Fruit fly (Drosophila melanogaster) whole organism, embryonic: ENCODE data around the gene Cyp9f2.

Experiments
- Bdp1 ChIP-seq: fragments of 200-800 bp; sonication (Bioruptor generic); optimal IDR thresholded peaks from 3 replicates; lab custom pipeline; 2016; ENCODE audit warnings: missing biosample characterization, missing genetic modification characterization
- Bgb ChIP-seq: fragments of 200-800 bp; sonication (Bioruptor generic); IDR thresholded peaks from 2 replicates; pipeline ENCODE4 v1.3.6; 2022; ENCODE audit warnings: missing biosample characterization, missing genetic modification characterization; ENCODE audit not compliant: partially characterized antibody
- CG11398 ChIP-seq: fragments of 200-800 bp; sonication (Bioruptor generic); optimal IDR thresholded peaks from 2 replicates; lab custom pipeline; 2016; ENCODE audit warnings: missing biosample characterization, missing genetic modification characterization
- CG11560 ChIP-seq: fragments of 200-800 bp; sonication (Bioruptor generic); IDR thresholded peaks from 3 replicates; pipeline ENCODE4 v1.3.6; 2022; ENCODE audit warnings: missing biosample characterization, missing genetic modification characterization
- CG13287 ChIP-seq: fragments of 200-800 bp; sonication (Bioruptor generic); IDR thresholded peaks from 2 replicates; pipeline ENCODE4 v1.3.6; 2022; ENCODE audit warnings: missing biosample characterization, missing genetic modification characterization; ENCODE audit not compliant: partially characterized antibody
- CG1603 ChIP-seq: fragments of 200-800 bp; sonication (Bioruptor generic); optimal IDR thresholded peaks from 2 replicates; lab custom pipeline; 2019; ENCODE audit warnings: missing biosample characterization, mild to moderate bottlenecking, missing genetic modification characterization, moderate library complexity
- CG16813 ChIP-seq: fragments of 200-800 bp; sonication (Bioruptor generic); IDR thresholded peaks from 3 replicates; pipeline ENCODE4 v1.3.6; 2022; ENCODE audit warnings: missing biosample characterization, missing genetic modification characterization; ENCODE audit not compliant: partially characterized antibody
- CG16863 ChIP-seq: fragments of 200-800 bp; sonication (Bioruptor generic); optimal IDR thresholded peaks from 3 replicates; lab custom pipeline; 2016; ENCODE audit warnings: missing biosample characterization, missing genetic modification characterization
- CG17186 ChIP-seq: fragments of 200-800 bp; sonication (Bioruptor generic); optimal IDR thresholded peaks from 3 replicates; lab custom pipeline; 2017; ENCODE audit warnings: missing biosample characterization, missing genetic modification reagents, missing genetic modification characterization
- CG1792 ChIP-seq: fragments of 200-800 bp; sonication (Bioruptor generic); optimal IDR thresholded peaks from 2 replicates; lab custom pipeline; 2016; ENCODE audit warnings: missing biosample characterization, missing genetic modification characterization
- CG18764 ChIP-seq: fragments of 200-800 bp; sonication (Bioruptor generic); optimal IDR thresholded peaks from 3 replicates; lab custom pipeline; 2016; ENCODE audit warnings: missing biosample characterization, missing genetic modification characterization
- CG2199 ChIP-seq: fragments of 200-800 bp; sonication (Bioruptor generic); IDR thresholded peaks from 3 replicates; pipeline ENCODE4 v1.3.6; 2022; ENCODE audit warnings: missing biosample characterization, missing genetic modification characterization
- CG30403 ChIP-seq: fragments of 200-800 bp; sonication (Bioruptor generic); optimal IDR thresholded peaks from 3 replicates; lab custom pipeline; 2016; ENCODE audit warnings: missing biosample characterization, missing genetic modification characterization
- CG33213 ChIP-seq: fragments of 200-800 bp; sonication (Bioruptor generic); optimal IDR thresholded peaks from 3 replicates; lab custom pipeline; 2016; ENCODE audit warnings: missing biosample characterization, missing genetic modification characterization
- CG6175 ChIP-seq: fragments of 200-800 bp; sonication (Bioruptor generic); IDR thresholded peaks from 3 replicates; pipeline ENCODE4 v1.3.6; 2022; ENCODE audit warnings: missing biosample characterization, missing genetic modification characterization
- CG6689 ChIP-seq: fragments of 200-800 bp; sonication (Bioruptor generic); IDR thresholded peaks from 2 replicates; pipeline ENCODE4 v1.3.6; 2022; ENCODE audit warnings: missing biosample characterization, missing genetic modification characterization
- CG6765 ChIP-seq: fragments of 200-800 bp; sonication (Bioruptor generic); optimal IDR thresholded peaks from 3 replicates; lab custom pipeline; 2017; ENCODE audit warnings: missing biosample characterization, mild to moderate bottlenecking, missing genetic modification characterization
- CG8281 ChIP-seq: fragments of 200-800 bp; sonication (Bioruptor generic); optimal IDR thresholded peaks from 2 replicates; lab custom pipeline; 2018; ENCODE audit warnings: missing biosample characterization, mild to moderate bottlenecking, missing genetic modification characterization, moderate library complexity
- CG8359 ChIP-seq: fragments of 200-800 bp; sonication (Bioruptor generic); optimal IDR thresholded peaks from 2 replicates; lab custom pipeline; 2017; ENCODE audit warnings: missing biosample characterization, mild to moderate bottlenecking, missing genetic modification characterization, borderline replicate concordance
- CTCF ChIP-seq: fragments of 200-800 bp; sonication (Bioruptor generic); optimal IDR thresholded peaks from 2 replicates; lab custom pipeline; 2017; ENCODE audit warnings: missing biosample characterization, mild to moderate bottlenecking, missing genetic modification characterization, moderate library complexity
- Drgx ChIP-seq: fragments of 200-800 bp; sonication (Bioruptor generic); IDR thresholded peaks from 2 replicates; pipeline ENCODE4 v1.3.6; 2022; ENCODE audit warnings: missing biosample characterization, missing genetic modification characterization
- E2f2 ChIP-seq: fragments of 200-800 bp; sonication (Bioruptor generic); IDR thresholded peaks from 2 replicates; pipeline ENCODE4 v1.3.6; 2022; ENCODE audit warnings: missing biosample characterization, missing genetic modification characterization
- H2.0 ChIP-seq: fragments of 200-800 bp; sonication (Bioruptor generic); IDR thresholded peaks from 2 replicates; pipeline ENCODE4 v1.3.6; 2022; ENCODE audit warnings: missing biosample characterization, missing genetic modification characterization
- Nf-YC ChIP-seq: fragments of 200-800 bp; optimal IDR thresholded peaks from 3 replicates; lab custom pipeline; 2019; ENCODE audit warnings: missing biosample characterization, mild to moderate bottlenecking, missing genetic modification characterization, moderate library complexity
- Oli ChIP-seq: fragments of 200-800 bp; sonication (Bioruptor generic); optimal IDR thresholded peaks from 2 replicates; lab custom pipeline; 2018; ENCODE audit warnings: missing biosample characterization, mild to moderate bottlenecking, missing genetic modification characterization, moderate library complexity
- Six4 ChIP-seq: fragments of 200-800 bp; sonication (Bioruptor generic); optimal IDR thresholded peaks from 2 replicates; lab custom pipeline; 2016; ENCODE audit warnings: missing biosample characterization, missing genetic modification characterization
- Sox102F ChIP-seq: fragments of 200-800 bp; sonication (Bioruptor generic); optimal IDR thresholded peaks from 2 replicates; lab custom pipeline; 2018; ENCODE audit warnings: missing biosample characterization, mild to moderate bottlenecking, missing genetic modification characterization, moderate library complexity
- Sry-δ ChIP-seq: fragments of 200-800 bp; sonication (Bioruptor generic); optimal IDR thresholded peaks from 2 replicates; lab custom pipeline; 2016; ENCODE audit warnings: missing biosample characterization, missing genetic modification characterization
- abd-A ChIP-seq: fragments of 200-800 bp; sonication (Bioruptor generic); optimal IDR thresholded peaks from 3 replicates; lab custom pipeline; 2019; ENCODE audit warnings: missing biosample characterization, mild to moderate bottlenecking, missing genetic modification characterization, moderate library complexity
- amos ChIP-seq: fragments of 200-800 bp; sonication (Bioruptor generic); IDR thresholded peaks from 2 replicates; pipeline ENCODE4 v1.3.6; 2022; ENCODE audit warnings: missing biosample characterization, missing genetic modification characterization; ENCODE audit not compliant: partially characterized antibody
- ara ChIP-seq: fragments of 200-800 bp; sonication (Bioruptor generic); IDR thresholded peaks from 2 replicates; pipeline ENCODE4 v1.3.6; 2022; ENCODE audit warnings: missing biosample characterization, missing genetic modification characterization
- dan ChIP-seq: fragments of 200-800 bp; sonication (Bioruptor generic); IDR thresholded peaks from 2 replicates; pipeline ENCODE4 v1.3.6; 2022; ENCODE audit warnings: missing biosample characterization, missing genetic modification characterization
- dmrt11E ChIP-seq: fragments of 200-800 bp; sonication (Bioruptor generic); optimal IDR thresholded peaks from 3 replicates; lab custom pipeline; 2018; ENCODE audit warnings: missing biosample characterization, mild to moderate bottlenecking, missing genetic modification characterization, moderate library complexity
- en ChIP-seq: fragments of 200-800 bp; sonication (Bioruptor generic); optimal IDR thresholded peaks from 2 replicates; lab custom pipeline; 2016; ENCODE audit warnings: missing biosample characterization, missing genetic modification characterization
- gcm2 ChIP-seq: fragments of 200-800 bp; sonication (Bioruptor generic); optimal IDR thresholded peaks from 2 replicates; lab custom pipeline; 2016; ENCODE audit warnings: missing biosample characterization, missing genetic modification characterization
- jumu ChIP-seq: fragments of 200-800 bp; sonication (Bioruptor generic); optimal IDR thresholded peaks from 3 replicates; lab custom pipeline; 2016; ENCODE audit warnings: missing biosample characterization, missing genetic modification characterization
- knrl ChIP-seq: fragments of 200-800 bp; sonication (Bioruptor generic); IDR thresholded peaks from 3 replicates; pipeline ENCODE4 v1.3.6; 2022; ENCODE audit warnings: missing biosample characterization, missing genetic modification characterization; ENCODE audit not compliant: partially characterized antibody
- lab ChIP-seq: fragments of 200-800 bp; sonication (Bioruptor generic); optimal IDR thresholded peaks from 3 replicates; lab custom pipeline; 2017; ENCODE audit warnings: missing biosample characterization, missing genetic modification characterization, mild to moderate bottlenecking, moderate library complexity, missing genetic modification reagents
- nom ChIP-seq: fragments of 200-800 bp; sonication (Bioruptor generic); optimal IDR thresholded peaks from 2 replicates; lab custom pipeline; 2017; ENCODE audit warnings: missing biosample characterization, missing genetic modification characterization, mild to moderate bottlenecking, moderate library complexity, missing genetic modification reagents
- phol ChIP-seq: fragments of 200-800 bp; sonication (Bioruptor generic); optimal IDR thresholded peaks from 3 replicates; lab custom pipeline; 2018; ENCODE audit warnings: missing biosample characterization, mild to moderate bottlenecking, missing genetic modification characterization, moderate library complexity
- rib ChIP-seq: fragments of 200-800 bp; sonication (Bioruptor generic); IDR thresholded peaks from 2 replicates; pipeline ENCODE4 v1.3.6; 2022; ENCODE audit warnings: missing biosample characterization, missing genetic modification characterization
- stwl ChIP-seq: fragments of 200-800 bp; sonication (Bioruptor generic); optimal IDR thresholded peaks from 3 replicates; lab custom pipeline; 2018; ENCODE audit warnings: missing biosample characterization, mild to moderate bottlenecking, missing genetic modification characterization, moderate library complexity
- tap ChIP-seq: fragments of 200-800 bp; optimal IDR thresholded peaks from 3 replicates; lab custom pipeline; 2019; ENCODE audit warnings: missing biosample characterization, mild to moderate bottlenecking, missing genetic modification characterization, moderate library complexity

Cyp9f2 gene

DNA sequence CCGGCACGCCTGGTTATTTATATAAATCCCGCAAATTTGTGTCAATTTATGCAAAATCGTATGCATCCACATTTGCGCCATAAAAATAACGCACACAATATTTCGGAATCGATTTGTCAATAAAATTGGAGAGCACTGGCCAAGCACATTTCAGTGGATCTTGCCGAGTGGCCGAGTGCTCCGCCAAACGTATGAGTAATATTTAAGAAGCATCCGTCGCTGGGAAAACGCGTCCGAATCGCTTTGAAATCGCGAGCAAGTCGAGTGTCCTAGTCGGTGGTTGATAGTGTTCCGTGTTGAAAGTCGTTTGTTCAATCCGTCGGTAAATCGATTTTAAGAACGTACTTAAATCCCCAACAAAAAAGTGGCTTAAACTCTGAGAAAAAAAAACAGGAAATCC, 18.9 kb downstream of the Cyp9f2 start, which contains the start of gene CG33098:
TSS of gene CG33098 (plus strand) at position 224 of the 400 bp plus-strand sequence.
- TF ChIP-seq CG8359 (GFP tag; lab: Kevin White, UChicago) (peak; percentile 97), lab (no peak), CG6689 (GFP tag; lab: Robert Waterston, UW) (no peak)

- TF ChIP-seq phol (no peak), Six4 (no peak), tap (no peak), CG33213 (GFP tag; lab: Kevin White, UChicago) (no peak)
Observed at dm6 chr3R:12385949-12386348, 19.9 kb downstream of the Cyp9f2 start, which contains the start of gene Sol1. Gene Sol1, plus strand, starts transcription at chr3R:12386249.

dm6 chr3R:12384274-12384673, 21.6 kb downstream of the Cyp9f2 start:
- TF ChIP-seq dmrt11E (tag; lab: Kevin White, UChicago) (no peak), E2f2 (GFP tag; lab: Robert Waterston, UW) (no peak), CG16863 (GFP tag; lab: Kevin White, UChicago) (no peak), CG17186 (GFP tag; lab: Kevin White, UChicago) (no peak), Oli (tag; lab: Kevin White, UChicago) (no peak), H2.0 (no peak), Drgx (0 out of 2 replicates have a peak, but pooled peaks have one; percentile 24), CG2199 (GFP tag; lab: Robert Waterston, UW) (no peak), CG33213 (GFP tag; lab: Kevin White, UChicago) (no peak), CG11398 (GFP tag; lab: Kevin White, UChicago) (no peak), CG6175 (peak; percentile 75; the same call in 1 of the 3 replicates), abd-A (tag; lab: Kevin White, UChicago) (no peak)

DNA sequence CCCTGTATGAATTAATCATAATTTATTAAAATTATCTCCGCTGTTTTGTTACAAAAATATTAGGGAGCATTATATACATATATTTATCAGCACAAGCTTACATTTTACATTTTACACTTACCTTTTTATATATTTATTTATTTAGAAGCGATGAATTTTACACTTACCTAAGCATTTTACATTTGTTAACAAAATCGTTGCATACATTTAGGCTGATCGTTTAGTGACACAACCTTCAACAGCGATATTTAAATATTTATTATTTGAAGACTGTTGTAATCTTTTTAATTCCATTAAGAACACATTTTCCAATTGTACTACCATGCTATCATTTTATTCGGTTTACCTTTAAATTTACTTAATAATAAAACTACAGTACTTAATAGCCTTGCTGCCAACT, 22.0 kb downstream of the Cyp9f2 start:
- TF ChIP-seq amos (GFP tag; lab: Robert Waterston, UW) (peak; percentile 60), CG13287 (GFP tag; lab: Robert Waterston, UW) (peak; percentile 21; the same call in 1 of the 2 replicates), Bgb (GFP tag; lab: Robert Waterston, UW) (peak; percentile 20; the same call in 1 of the 2 replicates), stwl (tag; lab: Kevin White, UChicago) (peak; percentile 39), CG16813 (peak; percentile 31; the same call in 1 of the 3 replicates), knrl (GFP tag; lab: Robert Waterston, UW) (peak; percentile 27; the same call in 1 of the 3 replicates), CTCF (peak; percentile 71), rib (GFP tag; lab: Robert Waterston, UW) (no peak), Sry-δ (GFP tag; lab: Kevin White, UChicago) (no peak)

dm6 chr3R:12383036-12383435, 22.8 kb downstream of the Cyp9f2 start, which contains the start of gene GstD11:
Gene GstD11, plus strand, starts transcription at chr3R:12383336.
- TF ChIP-seq dan (GFP tag; lab: Robert Waterston, UW) (no peak), CG6765 (GFP tag; lab: Kevin White, UChicago) (no peak), Bdp1 (no peak), jumu (no peak), CG11560 (tag; lab: Robert Waterston, UW) (no peak), CG1792 (GFP tag; lab: Kevin White, UChicago) (no peak), stwl (tag; lab: Kevin White, UChicago) (no peak), ara (GFP tag; lab: Robert Waterston, UW) (no peak), CG1603 (tag; lab: Kevin White, UChicago) (no peak), Nf-YC (tag; lab: Kevin White, UChicago) (no peak), Sox102F (no peak), CG18764 (GFP tag; lab: Kevin White, UChicago) (no peak), en (GFP tag; lab: Kevin White, UChicago) (no peak), gcm2 (GFP tag; lab: Kevin White, UChicago) (no peak), CG30403 (GFP tag; lab: Kevin White, UChicago) (no peak), nom (GFP tag; lab: Kevin White, UChicago) (no peak), CG8281 (no peak)
